Worm (Caenorhabditis elegans) whole organism, midembryonic: ENCODE data around the gene T19C4.24.

Experiments
- T22C8.4 ChIP-seq: fragments of 200-800 bp; sonication (Bioruptor generic); IDR thresholded peaks from 2 replicates; pipeline ENCODE4 v1.3.6; 2022; ENCODE audit warnings: missing genetic modification characterization, missing compliant biosample characterization
- cog-1 ChIP-seq: sonication (generic microtip); optimal IDR thresholded peaks from 2 replicates; lab custom pipeline; 2016; ENCODE audit warnings: missing genetic modification characterization, missing compliant biosample characterization
- flt-1 ChIP-seq: fragments of 200-800 bp; sonication (Bioruptor generic); IDR thresholded peaks from 2 replicates; pipeline ENCODE4 v1.3.6; 2022; ENCODE audit warnings: missing genetic modification characterization, missing compliant biosample characterization
- klf-2 ChIP-seq: fragments of 200-800 bp; sonication (Bioruptor generic); conservative IDR thresholded peaks from 2 replicates; pipeline ENCODE4 v1.3.6; 2022; ENCODE audit warnings: missing genetic modification reagents, missing genetic modification characterization, missing compliant biosample characterization
- med-1 ChIP-seq: sonication (generic microtip); optimal IDR thresholded peaks from 2 replicates; lab custom pipeline; 2017; ENCODE audit warnings: missing genetic modification characterization, mild to moderate bottlenecking, missing compliant biosample characterization, antibody characterized with exemption, missing genetic modification reagents; ENCODE audit not compliant: insufficient read depth
- ref-1 ChIP-seq: fragments of 200-800 bp; sonication (Bioruptor generic); conservative IDR thresholded peaks from 2 replicates; pipeline ENCODE4 v1.3.6; 2022; ENCODE audit warnings: missing genetic modification reagents, missing genetic modification characterization, missing compliant biosample characterization
- tab-1 ChIP-seq: fragments of 200-800 bp; sonication (Bioruptor generic); IDR thresholded peaks from 2 replicates; pipeline ENCODE4 v1.3.6; 2022; ENCODE audit warnings: missing genetic modification characterization, missing compliant biosample characterization
- ztf-23 ChIP-seq: fragments of 200-800 bp; sonication (Bioruptor generic); IDR thresholded peaks from 2 replicates; pipeline ENCODE4 v1.3.6; 2022; ENCODE audit warnings: missing genetic modification reagents, missing genetic modification characterization, missing compliant biosample characterization
- ztf-29 ChIP-seq: fragments of 200-800 bp; sonication (Bioruptor generic); IDR thresholded peaks from 2 replicates; pipeline ENCODE4 v1.3.6; 2022; ENCODE audit warnings: missing genetic modification reagents, missing genetic modification characterization, missing compliant biosample characterization

The T19C4.24 gene

DNA sequence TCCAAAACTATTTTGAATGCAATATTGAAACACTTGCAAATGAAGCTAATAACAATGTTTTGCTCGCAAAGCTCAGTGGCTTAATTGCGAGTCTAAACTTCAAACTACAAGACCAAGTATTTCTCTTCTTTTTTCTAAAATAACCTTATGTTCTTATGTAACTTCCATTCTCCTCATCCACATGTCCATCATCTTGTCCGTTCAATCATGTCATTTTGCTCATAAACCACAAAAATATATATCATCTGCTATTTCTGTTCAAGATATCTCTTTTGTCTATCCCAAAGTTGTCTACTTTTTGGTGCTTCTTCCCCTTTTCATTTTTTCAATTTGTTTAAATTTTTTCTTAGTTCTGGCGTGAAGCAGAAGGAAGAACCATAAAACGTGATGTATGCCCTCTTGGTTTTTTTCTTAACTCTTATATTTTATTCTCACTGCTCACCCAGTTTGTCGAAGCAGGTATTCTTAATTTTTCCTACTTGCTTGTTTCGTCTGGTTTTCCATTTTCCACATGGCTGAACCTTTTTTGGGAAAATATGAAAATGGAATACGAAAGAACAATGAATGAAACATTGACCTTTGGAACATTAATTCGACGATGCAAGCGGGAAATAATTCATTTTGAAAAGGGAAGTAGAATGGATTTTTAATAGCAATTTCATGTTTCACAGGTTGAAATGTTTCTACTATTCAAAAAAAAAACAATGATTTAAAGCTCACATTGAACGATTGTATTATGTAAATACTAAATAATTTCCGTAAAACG, 23.9 kb upstream of the T19C4.24 start:
- TF ChIP-seq flt-1 (GFP tag; lab: Robert Waterston, UW) (no peak), cog-1 (tag; lab: Kevin White, UChicago) (no peak)

DNA sequence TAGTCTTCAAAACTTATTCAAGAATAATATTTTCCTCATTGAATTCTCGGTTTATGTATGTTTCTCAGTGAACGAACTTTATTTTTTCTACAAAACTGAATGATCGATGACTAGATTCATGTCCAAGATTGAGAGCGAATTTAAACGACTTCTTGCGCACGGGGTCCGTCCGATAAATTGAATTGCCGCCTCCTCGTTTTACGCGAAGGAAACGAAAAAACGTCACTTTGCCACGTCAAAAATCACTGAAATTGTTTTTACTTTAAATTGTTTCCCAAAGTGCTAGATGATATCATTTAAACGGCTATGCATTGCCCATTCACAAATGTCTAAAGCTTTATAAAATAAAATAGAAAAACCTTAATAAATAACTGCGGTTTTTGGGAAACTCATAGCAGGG, 20.9 kb upstream of the T19C4.24 start:
- no peak for TF ChIP-seq flt-1 (GFP tag; lab: Robert Waterston, UW)
- no peak for TF ChIP-seq tab-1
- TF ChIP-seq ztf-29 (GFP tag; lab: Robert Waterston, UW) = no peak
- TF ChIP-seq ztf-23 (GFP tag; lab: Robert Waterston, UW) = no peak
- TF ChIP-seq klf-2 (GFP tag; lab: Robert Waterston, UW) = no peak
- TF ChIP-seq cog-1 (tag; lab: Kevin White, UChicago) = no peak
- TF ChIP-seq T22C8.4 (GFP tag; lab: Robert Waterston, UW) = no peak
- no peak for TF ChIP-seq med-1 (GFP tag; lab: Kevin White, UChicago)
- no peak for TF ChIP-seq ref-1 (GFP tag; lab: Robert Waterston, UW)

DNA sequence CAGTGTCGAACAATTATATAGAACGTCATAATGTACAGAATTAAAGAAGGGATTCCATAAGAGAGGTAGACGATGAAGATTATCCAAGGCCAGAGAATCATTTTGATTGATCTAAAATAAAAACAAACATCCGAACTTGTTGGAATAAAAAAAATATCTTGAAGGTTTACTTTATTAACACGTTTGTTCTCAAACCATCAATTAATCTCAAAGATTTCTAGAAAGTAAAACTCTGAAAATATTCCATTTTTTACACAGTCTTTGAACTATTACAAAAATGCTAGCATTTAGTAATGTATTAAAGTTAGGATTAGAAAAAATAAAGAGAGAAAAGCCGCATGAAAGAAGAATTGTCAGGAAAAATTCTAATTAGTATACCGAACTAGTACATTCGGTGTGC, 17.7 kb upstream of the T19C4.24 start, which contains the start of gene srg-40:
srg-40 (minus strand) TSS at position 101 of the 400 bp plus-strand sequence.
- TF ChIP-seq cog-1 (tag; lab: Kevin White, UChicago) (no peak), ztf-29 (GFP tag; lab: Robert Waterston, UW) (no peak), flt-1 (GFP tag; lab: Robert Waterston, UW) (no peak), T22C8.4 (GFP tag; lab: Robert Waterston, UW) (no peak), klf-2 (GFP tag; lab: Robert Waterston, UW) (no peak), tab-1 (no peak), med-1 (GFP tag; lab: Kevin White, UChicago) (no peak), ref-1 (GFP tag; lab: Robert Waterston, UW) (no peak), ztf-23 (GFP tag; lab: Robert Waterston, UW) (no peak)

DNA sequence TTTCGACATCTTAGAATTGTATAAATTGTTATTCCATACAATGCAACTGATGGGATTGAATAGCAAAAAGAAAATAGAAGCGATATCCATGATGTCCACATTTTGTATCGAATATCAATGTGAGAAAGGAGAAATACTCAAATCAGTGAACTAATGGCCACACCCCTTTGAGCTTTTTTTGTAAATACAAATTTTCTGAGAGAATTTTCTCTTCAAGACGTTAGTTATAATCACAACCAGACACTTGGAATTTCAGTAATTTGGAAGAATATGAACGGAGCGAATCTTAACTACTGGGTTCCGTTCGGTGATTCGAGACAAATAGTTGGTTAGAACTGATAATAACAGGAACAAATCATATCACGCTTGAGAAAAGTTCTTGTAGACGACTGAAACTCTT, 15.0 kb upstream of the T19C4.24 start, which contains the start of gene srg-41:
srg-41 (minus strand) TSS at position 101 of the 400 bp plus-strand sequence.
- no peak for TF ChIP-seq klf-2 (GFP tag; lab: Robert Waterston, UW)
- no peak for TF ChIP-seq T22C8.4 (GFP tag; lab: Robert Waterston, UW)
- no peak for TF ChIP-seq flt-1 (GFP tag; lab: Robert Waterston, UW)
- no peak for TF ChIP-seq med-1 (GFP tag; lab: Kevin White, UChicago)
- TF ChIP-seq ref-1 (GFP tag; lab: Robert Waterston, UW) = no peak
- no peak for TF ChIP-seq ztf-29 (GFP tag; lab: Robert Waterston, UW)
- no peak for TF ChIP-seq tab-1
- no peak for TF ChIP-seq cog-1 (tag; lab: Kevin White, UChicago)
- TF ChIP-seq ztf-23 (GFP tag; lab: Robert Waterston, UW) = no peak

DNA sequence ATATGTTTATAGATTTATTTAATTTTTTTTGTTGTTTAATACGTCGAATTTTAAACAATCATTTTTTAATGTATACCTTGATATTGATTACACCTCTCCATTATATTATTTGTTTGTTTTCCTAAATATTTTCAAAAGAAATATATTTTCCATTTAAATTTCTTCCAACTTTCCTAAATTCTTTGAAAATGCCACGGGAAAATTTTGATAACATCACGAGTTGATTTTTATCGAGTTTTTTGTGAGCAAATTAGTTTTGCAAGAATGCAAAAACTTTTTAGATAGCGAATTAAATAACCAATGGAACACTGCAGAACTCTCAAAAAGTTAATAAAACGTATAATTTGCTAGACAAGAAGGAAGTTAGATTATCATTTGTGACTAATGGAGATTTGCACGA, 11.1 kb upstream of the T19C4.24 start, which contains the start of gene srg-42:
srg-42 (minus strand) TSS at position 101 of the 400 bp plus-strand sequence.
- TF ChIP-seq T22C8.4 (GFP tag; lab: Robert Waterston, UW) (no peak), ztf-23 (GFP tag; lab: Robert Waterston, UW) (no peak), ztf-29 (GFP tag; lab: Robert Waterston, UW) (no peak), med-1 (GFP tag; lab: Kevin White, UChicago) (no peak), cog-1 (tag; lab: Kevin White, UChicago) (no peak)

DNA sequence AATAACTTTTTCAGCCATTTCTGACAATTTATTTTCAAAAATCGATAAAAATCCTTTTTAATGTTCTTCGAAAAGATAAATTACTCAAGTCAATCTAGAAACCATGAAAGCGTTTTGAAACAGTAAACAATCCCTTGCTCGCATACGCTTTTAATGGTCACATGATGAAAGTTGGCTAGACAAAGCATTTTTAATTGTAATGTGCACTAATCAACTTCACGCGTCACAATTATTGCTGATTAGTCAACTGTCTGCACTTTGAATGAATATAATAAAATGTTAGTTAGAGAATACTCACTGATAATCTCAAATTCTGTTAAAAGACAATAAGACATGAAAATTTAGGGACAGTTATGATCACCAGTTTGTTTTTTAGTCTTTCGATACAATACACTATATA, 9.8 kb upstream of the T19C4.24 start:
- TF ChIP-seq ztf-23 (GFP tag; lab: Robert Waterston, UW) (no peak), tab-1 (no peak), flt-1 (GFP tag; lab: Robert Waterston, UW) (no peak), ztf-29 (GFP tag; lab: Robert Waterston, UW) (no peak), ref-1 (GFP tag; lab: Robert Waterston, UW) (no peak), med-1 (GFP tag; lab: Kevin White, UChicago) (no peak), klf-2 (GFP tag; lab: Robert Waterston, UW) (no peak), T22C8.4 (GFP tag; lab: Robert Waterston, UW) (no peak)

DNA sequence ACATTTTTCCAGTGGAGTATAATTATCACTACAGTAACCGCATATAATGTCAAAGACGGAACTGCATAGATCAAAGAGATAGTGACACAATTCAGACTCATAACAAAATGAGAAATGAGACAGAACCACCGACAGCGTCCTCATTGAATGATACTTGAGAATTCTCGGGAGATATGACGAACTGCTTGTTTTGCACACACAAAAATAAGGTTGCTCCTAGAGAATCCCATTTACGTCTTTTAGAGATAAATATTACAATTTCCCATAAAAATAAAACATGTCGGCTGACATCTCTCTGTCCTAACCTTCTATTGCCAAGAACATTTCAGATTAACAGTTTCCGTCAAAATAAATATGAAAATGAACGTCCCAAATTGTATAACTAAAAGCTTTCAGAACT, 8.7 kb upstream of the T19C4.24 start, which contains the start of gene srg-38:
srg-38 (minus strand) TSS at position 101 of the 400 bp plus-strand sequence.
- no peak for TF ChIP-seq flt-1 (GFP tag; lab: Robert Waterston, UW)
- TF ChIP-seq T22C8.4 (GFP tag; lab: Robert Waterston, UW) = no peak
- no peak for TF ChIP-seq med-1 (GFP tag; lab: Kevin White, UChicago)
- no peak for TF ChIP-seq ztf-23 (GFP tag; lab: Robert Waterston, UW)
- TF ChIP-seq ztf-29 (GFP tag; lab: Robert Waterston, UW) = no peak
- TF ChIP-seq ref-1 (GFP tag; lab: Robert Waterston, UW) = no peak
- no peak for TF ChIP-seq cog-1 (tag; lab: Kevin White, UChicago)
- no peak for TF ChIP-seq tab-1
- TF ChIP-seq klf-2 (GFP tag; lab: Robert Waterston, UW) = no peak

DNA sequence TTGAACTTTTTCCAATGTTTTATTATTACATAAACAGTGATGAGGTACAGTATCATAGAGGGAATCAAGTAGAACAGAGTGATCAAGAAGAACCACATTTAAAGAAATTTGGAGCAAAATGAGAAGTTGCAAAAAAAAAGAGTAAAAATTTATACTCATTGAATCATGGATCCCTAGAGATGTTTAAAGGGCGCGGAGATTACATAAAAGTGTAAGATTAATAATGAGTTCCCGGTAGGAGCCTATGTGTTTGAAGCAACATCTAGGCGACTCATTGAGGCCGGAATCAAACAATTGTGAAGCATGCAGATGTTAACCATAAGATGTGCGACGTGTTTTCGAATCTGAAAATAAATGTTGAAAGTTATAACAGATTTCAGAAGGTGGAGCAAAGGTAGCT, 5.5 kb upstream of the T19C4.24 start, which contains the start of gene srg-39:
srg-39 (minus strand) TSS at position 101 of the 400 bp plus-strand sequence.
- TF ChIP-seq ztf-23 (GFP tag; lab: Robert Waterston, UW) = no peak
- no peak for TF ChIP-seq med-1 (GFP tag; lab: Kevin White, UChicago)
- no peak for TF ChIP-seq ztf-29 (GFP tag; lab: Robert Waterston, UW)
- no peak for TF ChIP-seq flt-1 (GFP tag; lab: Robert Waterston, UW)
- TF ChIP-seq T22C8.4 (GFP tag; lab: Robert Waterston, UW) = no peak
- no peak for TF ChIP-seq tab-1
- no peak for TF ChIP-seq ref-1 (GFP tag; lab: Robert Waterston, UW)
- no peak for TF ChIP-seq cog-1 (tag; lab: Kevin White, UChicago)
- TF ChIP-seq klf-2 (GFP tag; lab: Robert Waterston, UW) = no peak

DNA sequence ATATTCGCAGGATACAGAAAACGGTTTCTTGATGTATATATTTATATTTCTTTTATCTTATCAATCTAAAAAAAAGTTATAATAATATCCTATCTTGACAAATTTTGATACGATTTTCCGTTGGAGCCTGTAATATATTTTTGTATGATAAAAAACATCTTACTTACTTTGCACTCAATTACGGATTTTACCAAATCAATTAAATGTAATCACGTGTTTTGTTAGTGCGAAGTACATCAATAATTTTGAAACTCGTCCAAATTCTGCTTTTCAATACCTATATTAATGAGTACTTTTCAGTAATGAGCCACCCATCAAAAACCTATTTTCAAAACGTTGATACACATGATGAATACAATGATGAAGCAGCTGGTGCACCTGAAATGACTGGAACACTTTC, 2.6 kb upstream of the T19C4.24 start, which contains the start of gene T19C4.1:
T19C4.1 (plus strand) TSS at position 301 of the 400 bp plus-strand sequence.
- TF ChIP-seq flt-1 (GFP tag; lab: Robert Waterston, UW) = no peak
- no peak for TF ChIP-seq med-1 (GFP tag; lab: Kevin White, UChicago)
- TF ChIP-seq ztf-29 (GFP tag; lab: Robert Waterston, UW) = no peak
